Fruit fly (Drosophila melanogaster): ENCODE measurements around the gene spg.

dm6 chr3R:28913890-28914750 is 69.0 kb downstream of the spg start:
- TF ChIP-seq pan (optimal IDR thresholded peaks at IDR 0.05) (no peak), EcR (GFP tag; optimal IDR thresholded peaks at IDR 0.05) (no peak), psq (optimal IDR thresholded peaks at IDR 0.05) (no peak), Dll (optimal IDR thresholded peaks at IDR 0.05) (no peak), CG8478 (optimal IDR thresholded peaks at IDR 0.05) (no peak)
